Worm (Caenorhabditis elegans): ENCODE measurements around the gene F38A6.5.
A peak's percentile ranks its signal among the peaks of the same experiment; 100 is the strongest.

The F38A6.5 gene

ce11 chrV:20776761-20777160 lies 3.2 kb upstream of the F38A6.5 start:
- no peak for TF ChIP-seq elt-3 (tag; optimal IDR thresholded peaks at IDR 0.05)
- no peak for TF ChIP-seq unc-62 (GFP tag; optimal IDR thresholded peaks at IDR 0.05)
- TF ChIP-seq ceh-39 (tag; optimal IDR thresholded peaks at IDR 0.05) = no peak
- TF ChIP-seq hlh-1 (tag; optimal IDR thresholded peaks at IDR 0.05) = no peak
- no peak for TF ChIP-seq nhr-237 (tag; optimal IDR thresholded peaks at IDR 0.05)
- no peak for TF ChIP-seq bed-3 (GFP tag; optimal IDR thresholded peaks at IDR 0.05)
- TF ChIP-seq flh-1 (GFP tag; optimal IDR thresholded peaks at IDR 0.05) = no peak
- no peak for TF ChIP-seq nhr-76 (tag; optimal IDR thresholded peaks at IDR 0.05)
- TF ChIP-seq tbx-8 (GFP tag; optimal IDR thresholded peaks at IDR 0.05) = no peak

ce11 chrV:20775269-20775668 lies 1.7 kb upstream of the F38A6.5 start, which contains the start of gene F38A6.4:
F38A6.4 (minus strand) TSS chrV:20775369.
- TF ChIP-seq unc-62 (GFP tag; optimal IDR thresholded peaks at IDR 0.05) (no peak), nhr-2 (tag; optimal IDR thresholded peaks at IDR 0.05) (no peak), M03D4.4 (tag; optimal IDR thresholded peaks at IDR 0.05) (no peak), ztf-11 (tag; optimal IDR thresholded peaks at IDR 0.05) (no peak), lsy-2 (tag; optimal IDR thresholded peaks at IDR 0.05) (no peak), pha-4 (tag; optimal IDR thresholded peaks at IDR 0.05) (no peak), drap-1 (GFP tag; optimal IDR thresholded peaks at IDR 0.05) (no peak), hlh-1 (tag; optimal IDR thresholded peaks at IDR 0.05) (no peak), mab-5 (tag; optimal IDR thresholded peaks at IDR 0.05) (no peak), sptf-1 (tag; optimal IDR thresholded peaks at IDR 0.05) (no peak), elt-1 (tag; optimal IDR thresholded peaks at IDR 0.05; ENCODE audit: borderline replicate concordance, insufficient read depth) (no peak)

- TF ChIP-seq mls-2 (tag; optimal IDR thresholded peaks at IDR 0.05) = no peak
- TF ChIP-seq hlh-1 (tag; optimal IDR thresholded peaks at IDR 0.05) = peak; percentile 31
- TF ChIP-seq unc-120 (tag; optimal IDR thresholded peaks at IDR 0.05; ENCODE audit: poor library complexity, severe bottlenecking) = peak; percentile 15
- TF ChIP-seq unc-62 (GFP tag; optimal IDR thresholded peaks at IDR 0.05) = peak; percentile 97
- no peak for TF ChIP-seq cnd-1 (tag; optimal IDR thresholded peaks at IDR 0.05)
- no peak for TF ChIP-seq ham-2 (GFP tag; optimal IDR thresholded peaks at IDR 0.05)
These were observed 1.8 kb downstream of the F38A6.5 start for ce11 chrV:20771702-20772101.

ce11 chrV:20770846-20771245 lies 2.7 kb downstream of the F38A6.5 start:
- no peak for TF ChIP-seq mab-5 (tag; optimal IDR thresholded peaks at IDR 0.05)
- no peak for TF ChIP-seq ceh-43 (GFP tag; optimal IDR thresholded peaks at IDR 0.05)
- no peak for TF ChIP-seq elt-1 (tag; optimal IDR thresholded peaks at IDR 0.05; ENCODE audit: borderline replicate concordance, insufficient read depth)
- no peak for TF ChIP-seq nhr-237 (tag; optimal IDR thresholded peaks at IDR 0.05)
- no peak for TF ChIP-seq cnd-1 (tag; optimal IDR thresholded peaks at IDR 0.05)
- TF ChIP-seq mep-1 (tag; optimal IDR thresholded peaks at IDR 0.05) = no peak
- no peak for TF ChIP-seq bed-3 (GFP tag; optimal IDR thresholded peaks at IDR 0.05)
- TF ChIP-seq ham-2 (GFP tag; optimal IDR thresholded peaks at IDR 0.05) = no peak

ce11 chrV:20770061-20770460 lies 3.5 kb downstream of the F38A6.5 start, which contains the start of gene elp-1:
elp-1 (minus strand) TSS chrV:20770161.
- TF ChIP-seq unc-39 (tag; optimal IDR thresholded peaks at IDR 0.05) (no peak), M03D4.4 (tag; optimal IDR thresholded peaks at IDR 0.05) (no peak), sem-2 (GFP tag; optimal IDR thresholded peaks at IDR 0.05) (no peak), ces-1 (GFP tag; optimal IDR thresholded peaks at IDR 0.05) (no peak)

ce11 chrV:20763192-20763591 lies 10.4 kb downstream of the F38A6.5 start:
- TF ChIP-seq nhr-28 (tag; optimal IDR thresholded peaks at IDR 0.05) = no peak
- no peak for TF ChIP-seq mab-5 (tag; optimal IDR thresholded peaks at IDR 0.05)
- no peak for TF ChIP-seq lsy-2 (tag; optimal IDR thresholded peaks at IDR 0.05)
- TF ChIP-seq unc-62 (GFP tag; optimal IDR thresholded peaks at IDR 0.05) = no peak
- no peak for TF ChIP-seq nhr-2 (tag; optimal IDR thresholded peaks at IDR 0.05)
- no peak for TF ChIP-seq tbx-8 (GFP tag; optimal IDR thresholded peaks at IDR 0.05)
- TF ChIP-seq lin-32 (GFP tag; optimal IDR thresholded peaks at IDR 0.05) = no peak
- no peak for TF ChIP-seq elt-3 (tag; optimal IDR thresholded peaks at IDR 0.05)
- no peak for TF ChIP-seq ceh-39 (tag; optimal IDR thresholded peaks at IDR 0.05)
- no peak for TF ChIP-seq pha-4 (tag; optimal IDR thresholded peaks at IDR 0.05)
- no peak for TF ChIP-seq ceh-83 (GFP tag; optimal IDR thresholded peaks at IDR 0.05)
- TF ChIP-seq blmp-1 (tag; optimal IDR thresholded peaks at IDR 0.05) = no peak
- no peak for TF ChIP-seq lin-13 (tag; optimal IDR thresholded peaks at IDR 0.05)
- no peak for TF ChIP-seq mls-2 (tag; optimal IDR thresholded peaks at IDR 0.05)
- no peak for TF ChIP-seq sem-2 (GFP tag; optimal IDR thresholded peaks at IDR 0.05)
